Fruit fly (Drosophila melanogaster): ENCODE data around the gene CG10301.

The CG10301 gene

DNA sequence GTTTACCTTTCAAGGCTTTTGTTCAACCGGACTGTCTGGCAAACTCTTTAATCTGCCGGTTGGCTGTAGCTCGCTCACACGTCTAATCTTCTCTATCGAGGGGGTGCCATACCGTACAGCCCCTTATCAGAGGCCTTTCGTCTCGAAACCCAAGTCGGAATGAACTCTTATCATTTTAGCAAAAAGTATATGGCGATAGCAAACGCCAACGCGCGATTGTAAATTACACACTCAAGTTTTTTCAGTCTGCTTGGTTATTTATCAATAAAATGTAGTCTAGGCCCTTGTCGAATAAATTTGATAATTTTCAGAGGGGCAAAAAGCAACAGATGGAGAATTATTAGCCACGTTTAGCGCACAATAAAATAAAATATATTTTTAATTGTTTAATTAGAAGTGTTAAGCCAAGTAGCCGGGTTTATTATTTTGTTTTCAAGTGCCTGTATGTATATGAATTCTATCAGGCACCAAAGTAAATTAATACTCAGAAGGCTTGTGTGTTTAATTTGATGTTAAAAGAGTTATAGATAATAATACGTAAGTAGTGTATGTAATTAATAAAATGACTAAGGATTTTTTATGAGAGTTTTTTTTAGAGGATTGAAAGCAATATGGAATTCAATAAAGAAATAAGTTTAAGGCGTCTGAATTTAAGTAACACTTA lies 15.0 kb downstream of the CG10301 start:
- TF ChIP-seq brk (GFP tag; optimal IDR thresholded peaks at IDR 0.05) (peak; percentile 42), Rel (GFP tag; optimal IDR thresholded peaks at IDR 0.05) (no peak), Rel (tag; optimal IDR thresholded peaks at IDR 0.05) (peak; percentile 42), h (GFP tag; optimal IDR thresholded peaks at IDR 0.05) (peak; percentile 12), GATAd (GFP tag; optimal IDR thresholded peaks at IDR 0.05) (no peak), dsf (GFP tag; optimal IDR thresholded peaks at IDR 0.05; ENCODE audit: borderline replicate concordance) (no peak), pan (optimal IDR thresholded peaks at IDR 0.05) (no peak), Hr78 (GFP tag; optimal IDR thresholded peaks at IDR 0.05) (no peak), Vsx2 (GFP tag; optimal IDR thresholded peaks at IDR 0.05; ENCODE audit: partially characterized antibody) (peak; percentile 31), CrebA (GFP tag; optimal IDR thresholded peaks at IDR 0.05; ENCODE audit: borderline replicate concordance) (peak; percentile 80), sage (GFP tag; optimal IDR thresholded peaks at IDR 0.05) (peak; percentile 7), tai (GFP tag; optimal IDR thresholded peaks at IDR 0.05) (no peak), br (GFP tag; optimal IDR thresholded peaks at IDR 0.05) (peak; percentile 55), Hr83 (GFP tag; optimal IDR thresholded peaks at IDR 0.05; ENCODE audit: poor library complexity, severe bottlenecking) (no peak)

DNA sequence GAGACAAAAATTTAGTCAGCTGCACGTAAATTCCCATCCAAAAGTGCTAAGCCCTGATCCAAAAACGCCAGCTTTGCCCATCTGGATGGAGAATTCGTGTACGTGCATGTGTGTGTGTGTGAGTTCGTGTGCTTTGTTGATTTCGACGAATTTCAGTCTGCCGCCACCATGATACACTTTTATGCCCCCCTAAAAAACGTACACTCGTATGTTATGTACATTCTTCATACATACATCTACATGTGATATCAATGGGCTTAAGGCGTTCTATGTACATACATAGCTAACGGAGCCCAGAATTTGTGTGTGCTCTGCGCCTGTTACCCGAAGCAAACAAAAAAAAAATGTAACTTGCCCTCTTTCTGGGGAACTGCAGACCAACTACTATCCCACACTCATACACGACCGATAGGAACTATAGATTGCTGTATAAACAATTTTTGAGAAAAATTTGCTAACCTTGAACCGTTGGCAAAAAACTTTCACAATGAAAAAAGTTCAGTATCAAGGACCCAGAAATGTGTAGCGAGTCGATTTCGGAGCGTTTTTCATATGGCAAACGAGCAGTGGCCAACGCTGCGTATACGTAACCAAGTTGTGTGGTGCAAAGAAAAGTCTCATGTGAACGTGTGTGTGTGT lies 15.9 kb downstream of the CG10301 start:
- peak; percentile 43 for TF ChIP-seq OdsH (GFP tag; optimal IDR thresholded peaks at IDR 0.05)
- no peak for TF ChIP-seq ey (GFP tag; optimal IDR thresholded peaks at IDR 0.05)
- TF ChIP-seq Sp1 (GFP tag; optimal IDR thresholded peaks at IDR 0.05), result peak; percentile 8
- TF ChIP-seq dsf (GFP tag; optimal IDR thresholded peaks at IDR 0.05; ENCODE audit: borderline replicate concordance), result no peak
- peak; percentile 44 for TF ChIP-seq CrebA (GFP tag; optimal IDR thresholded peaks at IDR 0.05; ENCODE audit: borderline replicate concordance)
- TF ChIP-seq Mio (GFP tag; optimal IDR thresholded peaks at IDR 0.05), result no peak
- TF ChIP-seq Abd-B (GFP tag; optimal IDR thresholded peaks at IDR 0.05), result no peak
- TF ChIP-seq fru (GFP tag; optimal IDR thresholded peaks at IDR 0.05), result no peak
- peak; percentile 21 for TF ChIP-seq Hr83 (GFP tag; optimal IDR thresholded peaks at IDR 0.05; ENCODE audit: poor library complexity, severe bottlenecking)
- peak; percentile 0 for TF ChIP-seq Hnf4 (GFP tag; optimal IDR thresholded peaks at IDR 0.05)
- TF ChIP-seq h (GFP tag; optimal IDR thresholded peaks at IDR 0.05), result peak; percentile 62
- no peak for TF ChIP-seq Rel (GFP tag; optimal IDR thresholded peaks at IDR 0.05)
- TF ChIP-seq Rel (tag; optimal IDR thresholded peaks at IDR 0.05), result peak; percentile 85
- TF ChIP-seq Dif (GFP tag; optimal IDR thresholded peaks at IDR 0.05; ENCODE audit: partially characterized antibody), result no peak
- peak; percentile 42 for TF ChIP-seq br (GFP tag; optimal IDR thresholded peaks at IDR 0.05)
- no peak for TF ChIP-seq HLH106 (tag; optimal IDR thresholded peaks at IDR 0.05)

DNA sequence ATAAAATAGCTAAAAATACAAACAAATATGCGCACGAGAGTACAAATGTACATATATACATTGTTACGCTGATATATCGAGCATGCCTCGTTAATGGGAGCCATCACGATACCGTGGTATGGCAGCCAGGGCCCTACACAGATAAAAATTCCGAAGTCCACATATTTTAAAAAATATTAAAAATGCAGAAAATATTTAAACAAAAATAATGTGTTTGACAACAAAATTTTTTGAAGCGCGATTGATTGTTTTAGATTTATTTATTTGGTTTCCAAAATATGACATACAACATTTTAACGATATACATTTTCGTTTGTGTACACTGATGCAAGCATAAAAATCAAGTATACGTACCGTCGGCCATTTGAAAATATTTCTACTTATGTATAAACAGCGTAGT lies 16.8 kb downstream of the CG10301 start:
- peak in 1 of 2 experiments; percentile 82 for TF ChIP-seq foxo (GFP tag; optimal IDR thresholded peaks at IDR 0.05)
- TF ChIP-seq OdsH (GFP tag; optimal IDR thresholded peaks at IDR 0.05), result peak; percentile 83
- TF ChIP-seq Hnf4 (GFP tag; optimal IDR thresholded peaks at IDR 0.05), result peak; percentile 55
- TF ChIP-seq Mio (GFP tag; optimal IDR thresholded peaks at IDR 0.05), result no peak
- TF ChIP-seq Sp1 (GFP tag; optimal IDR thresholded peaks at IDR 0.05), result peak; percentile 57
- TF ChIP-seq Hr78 (GFP tag; optimal IDR thresholded peaks at IDR 0.05), result no peak
- TF ChIP-seq CrebA (GFP tag; optimal IDR thresholded peaks at IDR 0.05; ENCODE audit: borderline replicate concordance), result no peak
- peak; percentile 83 for TF ChIP-seq h (GFP tag; optimal IDR thresholded peaks at IDR 0.05)
- no peak for TF ChIP-seq N (GFP tag; optimal IDR thresholded peaks at IDR 0.05)
- no peak for TF ChIP-seq Dif (GFP tag; optimal IDR thresholded peaks at IDR 0.05; ENCODE audit: partially characterized antibody)
- peak; percentile 19 for TF ChIP-seq Jra (GFP tag; optimal IDR thresholded peaks at IDR 0.05)
- TF ChIP-seq dmrt93B (GFP tag; optimal IDR thresholded peaks at IDR 0.05), result peak; percentile 8
- TF ChIP-seq pan (optimal IDR thresholded peaks at IDR 0.05), result no peak
- TF ChIP-seq HLH106 (tag; optimal IDR thresholded peaks at IDR 0.05), result peak; percentile 54
- TF ChIP-seq Myc (optimal IDR thresholded peaks at IDR 0.05), result no peak
- TF ChIP-seq tai (GFP tag; optimal IDR thresholded peaks at IDR 0.05), result no peak
- peak; percentile 55 for TF ChIP-seq brk (GFP tag; optimal IDR thresholded peaks at IDR 0.05)
- TF ChIP-seq Hr83 (GFP tag; optimal IDR thresholded peaks at IDR 0.05; ENCODE audit: poor library complexity, severe bottlenecking), result no peak
- no peak for TF ChIP-seq GATAd (GFP tag; optimal IDR thresholded peaks at IDR 0.05)
- TF ChIP-seq Rel (GFP tag; optimal IDR thresholded peaks at IDR 0.05), result peak; percentile 8
- no peak for TF ChIP-seq Rel (tag; optimal IDR thresholded peaks at IDR 0.05)
- no peak for TF ChIP-seq usp (GFP tag; optimal IDR thresholded peaks at IDR 0.05)
- no peak for TF ChIP-seq lola (GFP tag; optimal IDR thresholded peaks at IDR 0.05)
- peak; percentile 45 for TF ChIP-seq CG32264 (GFP tag; optimal IDR thresholded peaks at IDR 0.05)
- TF ChIP-seq rgr (GFP tag; optimal IDR thresholded peaks at IDR 0.05), result peak; percentile 82
- no peak for TF ChIP-seq Dfd (GFP tag; optimal IDR thresholded peaks at IDR 0.05)
- no peak for TF ChIP-seq Abd-B (GFP tag; optimal IDR thresholded peaks at IDR 0.05)
- no peak for TF ChIP-seq Vsx2 (GFP tag; optimal IDR thresholded peaks at IDR 0.05; ENCODE audit: partially characterized antibody)
- no peak for TF ChIP-seq jim (GFP tag; optimal IDR thresholded peaks at IDR 0.05)
- peak; percentile 68 for TF ChIP-seq ey (GFP tag; optimal IDR thresholded peaks at IDR 0.05)
- TF ChIP-seq sage (GFP tag; optimal IDR thresholded peaks at IDR 0.05), result peak; percentile 48
- peak; percentile 81 for TF ChIP-seq fru (GFP tag; optimal IDR thresholded peaks at IDR 0.05)
- no peak for TF ChIP-seq dl (GFP tag; optimal IDR thresholded peaks at IDR 0.05; ENCODE audit: insufficient read depth in 1 of 2, partially characterized antibody in 2 of 2)
- peak; percentile 58 for TF ChIP-seq psq (GFP tag; optimal IDR thresholded peaks at IDR 0.05)
- peak; percentile 85 for TF ChIP-seq sv (GFP tag; optimal IDR thresholded peaks at IDR 0.05)
- TF ChIP-seq CG9705 (GFP tag; optimal IDR thresholded peaks at IDR 0.05), result no peak
- TF ChIP-seq woc (GFP tag; optimal IDR thresholded peaks at IDR 0.05), result peak; percentile 26
- no peak for TF ChIP-seq dsf (GFP tag; optimal IDR thresholded peaks at IDR 0.05; ENCODE audit: borderline replicate concordance)
- peak; percentile 71 for TF ChIP-seq br (GFP tag; optimal IDR thresholded peaks at IDR 0.05)
